Fruit fly (Drosophila melanogaster): ENCODE data around the gene CG33514.

The CG33514 gene

dm6 chr3L:4408313-4409133 is 43.3 kb downstream of the CG33514 start:
- no peak for TF ChIP-seq noc (tag; optimal IDR thresholded peaks at IDR 0.05)

- TF ChIP-seq noc (tag; optimal IDR thresholded peaks at IDR 0.05) = no peak
These were observed 44.1 kb downstream of the CG33514 start for dm6 chr3L:4409134-4409897.

- TF ChIP-seq noc (tag; optimal IDR thresholded peaks at IDR 0.05) = no peak
These were observed 44.8 kb downstream of the CG33514 start for dm6 chr3L:4409898-4410629.

dm6 chr3L:4411025-4411873 is 46.0 kb downstream of the CG33514 start:
- TF ChIP-seq noc (tag; optimal IDR thresholded peaks at IDR 0.05) = no peak

- no peak for TF ChIP-seq noc (tag; optimal IDR thresholded peaks at IDR 0.05)
These were observed 46.7 kb downstream of the CG33514 start for dm6 chr3L:4411951-4412350.

dm6 chr3L:4412974-4413373 is 47.7 kb downstream of the CG33514 start:
- TF ChIP-seq noc (tag; optimal IDR thresholded peaks at IDR 0.05) = peak; percentile 42

- TF ChIP-seq noc (tag; optimal IDR thresholded peaks at IDR 0.05) = no peak
These were observed 48.7 kb downstream of the CG33514 start for dm6 chr3L:4413800-4414446.

- no peak for TF ChIP-seq noc (tag; optimal IDR thresholded peaks at IDR 0.05)
These were observed 49.3 kb downstream of the CG33514 start for dm6 chr3L:4414579-4414978.

dm6 chr3L:4415326-4416274 is 50.4 kb downstream of the CG33514 start:
- peak; percentile 42 for TF ChIP-seq noc (tag; optimal IDR thresholded peaks at IDR 0.05)

Measured in whole organism, larva.